Worm (Caenorhabditis elegans) whole organism, L3 larva: Measurements from ENCODE around the gene F44B9.5.

Experiments used
- R02D3.7 ChIP-seq: fragments of 150-350 bp; optimal IDR thresholded peaks from 2 replicates; lab custom pipeline; 2014; ENCODE audit warnings: missing biosample characterization, missing genetic modification characterization
- ZK546.5 ChIP-seq: sonication (generic microtip); optimal IDR thresholded peaks from 2 replicates; lab custom pipeline; 2017; ENCODE audit warnings: missing biosample characterization, missing genetic modification characterization
- aly-2 ChIP-seq: fragments of 150-350 bp; optimal IDR thresholded peaks from 2 replicates; lab custom pipeline; 2014; ENCODE audit warnings: missing biosample characterization, missing genetic modification characterization
- ceh-16 ChIP-seq: sonication (generic microtip); optimal IDR thresholded peaks from 2 replicates; lab custom pipeline; 2017; ENCODE audit warnings: missing biosample characterization, missing genetic modification characterization
- ceh-28 ChIP-seq: fragments of 150-350 bp; optimal IDR thresholded peaks from 2 replicates; lab custom pipeline; 2014; ENCODE audit warnings: missing biosample characterization, missing genetic modification reagents, missing genetic modification characterization
- ceh-82 ChIP-seq: fragments of 150-350 bp; optimal IDR thresholded peaks from 2 replicates; lab custom pipeline; 2014; ENCODE audit warnings: missing biosample characterization, missing genetic modification characterization
- ceh-9 ChIP-seq: sonication (generic microtip); optimal IDR thresholded peaks from 2 replicates; lab custom pipeline; 2018; ENCODE audit warnings: missing biosample characterization, missing genetic modification characterization
- egl-27 ChIP-seq: sonication (generic microtip); optimal IDR thresholded peaks from 4 replicates; lab custom pipeline; 2017; ENCODE audit warnings: missing biosample characterization, missing genetic modification reagents, missing genetic modification characterization
- elt-1 ChIP-seq: fragments of 150-350 bp; optimal IDR thresholded peaks from 2 replicates; lab custom pipeline; 2014; ENCODE audit warnings: missing biosample characterization, missing genetic modification characterization
- elt-2 ChIP-seq: sonication (generic microtip); optimal IDR thresholded peaks from 2 replicates; lab custom pipeline; 2016; ENCODE audit warnings: missing genetic modification reagents, mild to moderate bottlenecking, missing genetic modification characterization, missing compliant biosample characterization
- elt-3 ChIP-seq, 3 experiments: fragments of 150-350 bp in 1 of 3; sonication (generic microtip) in 2 of 3; optimal IDR thresholded peaks; 2 replicates in 2 of 3; 4 replicates in 1 of 3; lab custom pipeline; 2014 to 2017; ENCODE audit warnings: missing biosample characterization in 3 of 3, missing genetic modification characterization in 3 of 3
- eor-1 ChIP-seq, 2 experiments: fragments of 150-350 bp; optimal IDR thresholded peaks; 2 replicates each; lab custom pipeline; 2014 to 2018; ENCODE audit warnings: missing biosample characterization in 2 of 2, missing genetic modification characterization in 2 of 2
- fkh-10 ChIP-seq: sonication (generic microtip); optimal IDR thresholded peaks from 2 replicates; lab custom pipeline; 2017; ENCODE audit warnings: missing biosample characterization, missing genetic modification reagents, missing genetic modification characterization
- fkh-2 ChIP-seq: fragments of 150-350 bp; optimal IDR thresholded peaks from 2 replicates; lab custom pipeline; 2014; ENCODE audit warnings: missing biosample characterization, missing genetic modification reagents, missing genetic modification characterization
- hmg-11 ChIP-seq: sonication (generic microtip); optimal IDR thresholded peaks from 2 replicates; lab custom pipeline; 2016; ENCODE audit warnings: missing genetic modification characterization, missing compliant biosample characterization
- jun-1 ChIP-seq: fragments of 150-350 bp; optimal IDR thresholded peaks from 2 replicates; lab custom pipeline; 2014; ENCODE audit warnings: missing biosample characterization, missing genetic modification reagents, missing genetic modification characterization
- lin-15B ChIP-seq: fragments of 150-350 bp; optimal IDR thresholded peaks from 2 replicates; lab custom pipeline; 2014; ENCODE audit warnings: missing biosample characterization, missing genetic modification characterization
- lin-39 ChIP-seq: fragments of 150-350 bp; optimal IDR thresholded peaks from 2 replicates; lab custom pipeline; 2018; ENCODE audit warnings: missing biosample characterization, missing genetic modification reagents, missing genetic modification characterization
- lsy-12 ChIP-seq: sonication (generic microtip); optimal IDR thresholded peaks from 2 replicates; lab custom pipeline; 2016; ENCODE audit warnings: mild to moderate bottlenecking, missing genetic modification characterization, missing compliant biosample characterization
- mdl-1 ChIP-seq: fragments of 150-350 bp; optimal IDR thresholded peaks from 2 replicates; lab custom pipeline; 2014; ENCODE audit warnings: missing biosample characterization, missing genetic modification characterization
- nfya-1 ChIP-seq: sonication (generic microtip); optimal IDR thresholded peaks from 2 replicates; lab custom pipeline; 2017; ENCODE audit warnings: missing genetic modification characterization, mild to moderate bottlenecking, missing compliant biosample characterization, antibody characterized with exemption, moderate library complexity; ENCODE audit not compliant: insufficient read depth
- nhr-12 ChIP-seq: fragments of 150-350 bp; optimal IDR thresholded peaks from 2 replicates; lab custom pipeline; 2014; ENCODE audit warnings: missing biosample characterization, missing genetic modification characterization
- nhr-23 ChIP-seq: fragments of 150-350 bp; optimal IDR thresholded peaks from 2 replicates; lab custom pipeline; 2014; ENCODE audit warnings: missing biosample characterization, missing genetic modification reagents, missing genetic modification characterization
- nhr-237 ChIP-seq: fragments of 150-350 bp; optimal IDR thresholded peaks from 2 replicates; lab custom pipeline; 2014; ENCODE audit warnings: missing biosample characterization, missing genetic modification characterization
- nhr-25 ChIP-seq: sonication (generic microtip); optimal IDR thresholded peaks from 2 replicates; lab custom pipeline; 2017; ENCODE audit warnings: missing biosample characterization, missing genetic modification characterization
- nhr-28 ChIP-seq: fragments of 150-350 bp; optimal IDR thresholded peaks from 2 replicates; lab custom pipeline; 2014; ENCODE audit warnings: missing biosample characterization, missing genetic modification characterization
- nhr-43 ChIP-seq: sonication (generic microtip); optimal IDR thresholded peaks from 2 replicates; lab custom pipeline; 2016; ENCODE audit warnings: mild to moderate bottlenecking, missing genetic modification characterization, missing compliant biosample characterization; ENCODE audit not compliant: poor library complexity, severe bottlenecking
- nhr-76 ChIP-seq: fragments of 150-350 bp; sonication (generic microtip); optimal IDR thresholded peaks from 5 replicates; lab custom pipeline; 2014; ENCODE audit warnings: missing biosample characterization, missing genetic modification characterization
- pqm-1 ChIP-seq: fragments of 150-350 bp; optimal IDR thresholded peaks from 2 replicates; lab custom pipeline; 2017; ENCODE audit warnings: missing biosample characterization, missing genetic modification characterization, inconsistent platforms
- sea-2 ChIP-seq: fragments of 150-350 bp; sonication (generic microtip); optimal IDR thresholded peaks from 4 replicates; lab custom pipeline; 2014; ENCODE audit warnings: missing biosample characterization, missing genetic modification reagents, missing genetic modification characterization
- skn-1 ChIP-seq: fragments of 150-350 bp; optimal IDR thresholded peaks from 2 replicates; lab custom pipeline; 2014; ENCODE audit warnings: missing biosample characterization, missing genetic modification characterization
- unc-39 ChIP-seq: sonication (generic microtip); optimal IDR thresholded peaks from 4 replicates; lab custom pipeline; 2017; ENCODE audit warnings: missing biosample characterization, missing genetic modification characterization
- unc-62 ChIP-seq: fragments of 150-350 bp; sonication (generic microtip); optimal IDR thresholded peaks from 4 replicates; lab custom pipeline; 2014; ENCODE audit warnings: missing biosample characterization, missing genetic modification reagents, missing genetic modification characterization
- ztf-11 ChIP-seq: fragments of 150-350 bp; optimal IDR thresholded peaks from 2 replicates; lab custom pipeline; 2014; ENCODE audit warnings: missing biosample characterization, missing genetic modification characterization
- ztf-4 ChIP-seq: fragments of 150-350 bp; optimal IDR thresholded peaks from 2 replicates; lab custom pipeline; 2014; ENCODE audit warnings: missing biosample characterization, missing genetic modification characterization

F44B9.5 gene

DNA sequence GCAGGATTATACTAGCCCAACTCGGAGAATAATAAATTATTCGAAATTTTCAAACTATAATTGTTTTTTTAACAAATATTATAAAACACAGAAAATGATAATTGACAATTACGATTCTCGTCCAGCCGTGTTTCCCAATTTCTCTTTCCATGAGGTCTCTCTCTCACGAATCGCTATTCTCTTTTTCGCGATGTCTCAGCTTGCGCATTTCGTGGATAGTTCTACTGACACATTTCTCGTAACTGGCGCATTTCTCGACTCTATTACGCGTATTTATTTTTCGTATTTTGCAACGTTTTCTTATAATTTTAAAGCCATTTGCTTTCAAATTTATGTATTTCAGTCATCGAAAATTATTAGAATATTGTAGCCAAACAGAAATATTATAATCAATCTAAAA lies 27.4 kb upstream of the F44B9.5 start (continued):
- TF ChIP-seq elt-2 (tag; lab: Kevin White, UChicago) (peak; percentile 93), fkh-10 (GFP tag; lab: Kevin White, UChicago) (peak; percentile 96), sea-2 (GFP tag; lab: Kevin White, UChicago) (no peak), egl-27 (tag; lab: Kevin White, UChicago) (peak; percentile 96), fkh-2 (no peak), ceh-9 (no peak), ztf-4 (tag; lab: Kevin White, UChicago) (peak; percentile 81), ceh-16 (tag; lab: Kevin White, UChicago) (peak; percentile 69), unc-62 (GFP tag; lab: Kevin White, UChicago) (peak; percentile 96), ceh-82 (tag; lab: Kevin White, UChicago) (peak; percentile 92), eor-1 (tag; optimal IDR thresholded peaks at IDR 0.05; lab: Kevin White, UChicago) (peak in 1 of 2 experiments; percentile 14), unc-39 (tag; lab: Kevin White, UChicago) (no peak), nhr-76 (tag; lab: Kevin White, UChicago) (peak; percentile 79), lin-39 (tag; lab: Kevin White, UChicago) (peak; percentile 98), mdl-1 (tag; lab: Kevin White, UChicago) (peak; percentile 72), elt-3 (tag; optimal IDR thresholded peaks at IDR 0.05; lab: Kevin White, UChicago) (peak in 1 of 3 experiments; percentile 98), nfya-1 (peak; percentile 96), aly-2 (tag; lab: Kevin White, UChicago) (no peak), lsy-12 (peak; percentile 98)
- TF ChIP-seq, all 47 proteins: peak for 38

DNA sequence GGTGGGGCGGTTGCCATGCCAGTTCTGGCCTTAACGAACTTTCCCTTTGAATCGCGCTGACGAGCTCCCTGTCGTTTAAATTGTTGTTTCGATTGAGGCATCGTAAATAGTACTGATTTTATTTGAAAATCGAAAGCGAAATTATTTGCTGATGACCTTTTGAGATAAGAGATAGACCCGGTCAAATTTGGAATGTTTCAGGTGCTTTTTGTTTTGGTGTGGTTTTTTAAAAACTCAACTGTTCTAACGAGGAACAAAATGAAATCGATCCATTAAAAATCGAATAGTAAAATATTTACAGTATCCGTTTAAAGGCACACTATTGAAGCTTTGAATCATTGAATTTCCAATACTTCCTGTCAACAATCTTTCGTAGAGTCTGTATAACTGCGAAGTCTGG lies 26.4 kb upstream of the F44B9.5 start, which contains the start of gene K12H4.6:
Gene K12H4.6 (minus strand): TSS at position 101 of the 400 bp plus-strand sequence.
- no peak for TF ChIP-seq unc-39 (tag; lab: Kevin White, UChicago)
- no peak for TF ChIP-seq skn-1 (tag; lab: Kevin White, UChicago)
- no peak for TF ChIP-seq ztf-11 (tag; lab: Kevin White, UChicago)
- no peak for TF ChIP-seq nhr-12
- TF ChIP-seq nhr-43: no peak
- TF ChIP-seq jun-1 (tag; lab: Kevin White, UChicago): no peak
- TF ChIP-seq lin-15B (tag; lab: Kevin White, UChicago): no peak
- no peak for TF ChIP-seq aly-2 (tag; lab: Kevin White, UChicago)
- TF ChIP-seq ceh-28 (tag; lab: Kevin White, UChicago): no peak

DNA sequence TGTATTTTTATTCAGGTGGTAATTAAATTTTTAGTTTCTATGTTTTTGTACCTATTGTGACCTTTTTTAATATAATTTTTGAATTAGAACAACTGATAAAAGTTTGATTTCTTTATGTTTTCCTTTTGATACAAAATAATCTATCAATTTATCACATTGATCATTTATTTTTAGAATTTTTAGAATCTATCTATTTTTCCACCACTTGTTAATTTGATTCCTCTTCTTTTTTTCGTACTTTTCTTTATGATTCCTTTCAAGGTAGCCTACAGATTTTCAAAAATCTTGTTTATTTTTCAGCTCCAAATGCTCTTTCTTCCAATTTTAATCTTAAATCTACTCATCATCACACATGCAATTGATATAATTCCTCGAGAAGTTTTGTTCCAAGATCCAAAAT lies 21.6 kb upstream of the F44B9.5 start, which contains the start of gene dpf-6:
Gene dpf-6 (plus strand): TSS at position 301 of the 400 bp plus-strand sequence.
- TF ChIP-seq nhr-25 (tag; lab: Kevin White, UChicago) (no peak), ZK546.5 (no peak), elt-1 (tag; lab: Kevin White, UChicago) (no peak), ceh-9 (no peak), hmg-11 (tag; lab: Kevin White, UChicago) (no peak), unc-39 (tag; lab: Kevin White, UChicago) (no peak), eor-1 (tag; optimal IDR thresholded peaks at IDR 0.05; lab: Kevin White, UChicago) (no peak), elt-2 (tag; lab: Kevin White, UChicago) (no peak), egl-27 (tag; lab: Kevin White, UChicago) (no peak), nhr-28 (tag; lab: Kevin White, UChicago) (no peak), mdl-1 (tag; lab: Kevin White, UChicago) (no peak), ceh-28 (tag; lab: Kevin White, UChicago) (no peak), nfya-1 (no peak)

DNA sequence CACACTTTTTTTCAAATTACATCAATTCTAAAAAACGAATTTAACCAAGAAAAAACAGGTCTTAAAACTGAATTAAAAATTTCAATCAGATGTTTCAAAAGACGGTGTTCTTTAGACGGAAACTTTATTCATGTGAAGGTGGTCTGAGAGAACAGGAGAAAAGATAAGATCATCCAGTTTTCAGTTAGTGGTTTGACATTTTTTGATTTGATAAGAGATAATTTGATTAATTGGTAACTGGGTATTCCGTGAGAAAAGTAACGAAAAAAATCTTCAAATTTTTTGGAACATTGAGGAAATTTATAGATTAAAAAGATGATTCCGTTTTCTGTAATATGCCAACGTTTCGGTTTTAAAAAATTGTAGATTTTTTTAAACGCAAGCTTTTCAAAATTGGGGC lies 20.2 kb upstream of the F44B9.5 start:
- TF ChIP-seq nhr-23 (tag; lab: Kevin White, UChicago): peak; percentile 1
- no peak for TF ChIP-seq eor-1 (tag; optimal IDR thresholded peaks at IDR 0.05; lab: Kevin White, UChicago)
- TF ChIP-seq elt-3 (tag; optimal IDR thresholded peaks at IDR 0.05; lab: Kevin White, UChicago): peak in 1 of 3 experiments; percentile 79
- no peak for TF ChIP-seq fkh-2

DNA sequence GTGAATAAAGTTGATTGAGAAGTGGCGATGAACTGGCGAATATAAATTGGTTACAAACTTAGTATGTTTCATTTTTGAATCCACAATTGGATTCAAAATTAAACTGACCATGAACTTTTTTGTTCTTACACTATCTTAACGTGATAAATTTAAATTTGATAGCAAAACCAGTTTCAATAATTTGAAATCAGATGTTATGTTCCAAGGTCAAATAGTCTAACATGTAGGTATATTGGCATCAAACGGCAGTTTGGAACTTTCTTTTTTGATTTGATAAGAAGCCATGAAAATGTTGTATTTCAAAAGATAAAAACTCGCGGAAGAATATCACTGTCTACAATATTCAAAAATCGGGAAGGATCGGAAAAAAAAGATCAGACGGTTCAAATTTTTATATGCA lies 19.7 kb upstream of the F44B9.5 start:
- TF ChIP-seq nhr-237 (tag; lab: Kevin White, UChicago) (no peak), ztf-4 (tag; lab: Kevin White, UChicago) (no peak), R02D3.7 (no peak), fkh-10 (GFP tag; lab: Kevin White, UChicago) (no peak), pqm-1 (tag; lab: Kevin White, UChicago) (no peak), aly-2 (tag; lab: Kevin White, UChicago) (no peak), lin-15B (tag; lab: Kevin White, UChicago) (no peak), fkh-2 (no peak), nhr-43 (no peak), ceh-82 (tag; lab: Kevin White, UChicago) (no peak)
- TF ChIP-seq, all 47 proteins: peak for 0
